Worm (Caenorhabditis elegans): Measurements from ENCODE around the gene C52G5.2.

- TF ChIP-seq mls-2 (tag; optimal IDR thresholded peaks at IDR 0.05) (no peak), pha-4 (tag; optimal IDR thresholded peaks at IDR 0.05) (no peak), drap-1 (GFP tag; optimal IDR thresholded peaks at IDR 0.05) (no peak), nhr-28 (tag; optimal IDR thresholded peaks at IDR 0.05) (no peak), ham-2 (GFP tag; optimal IDR thresholded peaks at IDR 0.05) (no peak)
Measured at ce11 chrX:12877930-12878329, 34.8 kb downstream of the C52G5.2 start.

All from whole organism, mixed stage, embryonic.